Fruit fly (Drosophila melanogaster): ENCODE data around the gene Ctr9.

DNA sequence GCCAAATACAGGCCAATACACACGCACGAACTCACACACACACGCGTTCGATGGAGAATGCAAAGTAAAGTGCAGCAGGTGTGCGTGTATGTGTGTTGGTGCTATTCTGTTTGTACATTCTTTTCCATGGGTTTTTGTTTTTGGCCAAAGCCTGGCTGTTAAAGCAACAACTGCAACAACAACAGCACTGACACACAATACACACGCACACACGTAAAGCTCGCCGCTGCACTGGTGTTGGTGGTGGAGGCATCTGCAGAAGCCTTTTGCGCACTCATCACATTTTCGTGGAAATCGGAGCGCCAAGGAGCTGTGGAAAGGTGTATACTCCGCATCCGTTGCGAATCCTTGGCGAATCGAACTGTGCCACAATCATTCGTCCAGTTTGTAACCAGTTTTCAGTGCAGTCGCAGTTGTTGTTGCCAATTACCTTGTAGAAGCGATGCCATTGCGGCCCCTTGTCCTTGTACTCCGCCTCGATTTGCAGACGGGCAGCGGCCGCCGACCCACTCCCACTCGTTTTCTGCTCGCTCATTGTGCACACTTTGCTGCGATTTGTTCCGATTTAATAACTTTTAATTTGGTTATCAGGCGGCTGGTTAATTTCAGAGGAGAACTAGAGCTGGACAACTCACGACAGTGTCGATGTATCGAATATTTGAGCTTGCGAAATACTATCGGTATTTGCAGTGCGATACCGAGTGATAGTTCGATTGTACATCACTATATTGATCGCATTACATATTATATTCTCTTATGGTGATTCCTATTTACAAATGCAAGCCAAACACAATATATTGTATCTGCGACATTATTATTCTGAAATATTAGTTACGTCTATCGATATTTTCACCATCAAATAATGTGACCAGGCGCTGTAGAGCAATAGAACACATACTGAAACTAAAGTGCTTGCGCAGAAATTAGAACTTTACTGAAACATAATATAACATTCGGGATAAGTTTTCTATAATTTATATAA lies 43.2 kb downstream of the Ctr9 start:
- TF ChIP-seq Hr96 (GFP tag; optimal IDR thresholded peaks at IDR 0.05) = no peak
- TF ChIP-seq CG7045 (GFP tag; optimal IDR thresholded peaks at IDR 0.05) = peak; percentile 8
- TF ChIP-seq Mnt (GFP tag; optimal IDR thresholded peaks at IDR 0.05) = no peak
- no peak for TF ChIP-seq cic (GFP tag; optimal IDR thresholded peaks at IDR 0.05)
- TF ChIP-seq ovo (GFP tag; optimal IDR thresholded peaks at IDR 0.05) = peak; percentile 39
- no peak for TF ChIP-seq Crg-1 (GFP tag; optimal IDR thresholded peaks at IDR 0.05)
- TF ChIP-seq kay (GFP tag; ENCODE audit: borderline replicate concordance) = no peak
- no peak for TF ChIP-seq CG12768 (GFP tag; optimal IDR thresholded peaks at IDR 0.05)
- peak; percentile 41 for TF ChIP-seq CG14711 (tag; optimal IDR thresholded peaks at IDR 0.05)
- peak; percentile 33 for TF ChIP-seq Clk (GFP tag; optimal IDR thresholded peaks at IDR 0.05)
- TF ChIP-seq CG7101 (tag; optimal IDR thresholded peaks at IDR 0.05) = peak; percentile 43
- TF ChIP-seq CG1620 (GFP tag; optimal IDR thresholded peaks at IDR 0.05) = peak; percentile 64

Measured in whole organism, adult.